Worm (Caenorhabditis elegans) whole organism, L1 larva: ENCODE data around the gene marc-2.

ENCODE experiments used
- aly-2 ChIP-seq: fragments of 150-350 bp; optimal IDR thresholded peaks from 2 replicates; lab custom pipeline; 2014; ENCODE audit warnings: missing biosample characterization, missing genetic modification characterization
- ama-1 ChIP-seq: fragments of 150-350 bp; optimal IDR thresholded peaks from 2 replicates; lab custom pipeline; 2014
- ceh-82 ChIP-seq, 3 experiments: fragments of 150-350 bp in 1 of 3; sonication (generic microtip) in 2 of 3; optimal IDR thresholded peaks; 2 replicates each; lab custom pipeline; 2014 to 2017; ENCODE audit warnings: missing biosample characterization in 3 of 3, missing genetic modification characterization in 3 of 3
- elt-2 ChIP-seq: sonication (generic microtip); optimal IDR thresholded peaks from 2 replicates; lab custom pipeline; 2016; ENCODE audit warnings: missing genetic modification characterization, mild to moderate bottlenecking, inconsistent platforms, missing compliant biosample characterization, missing genetic modification reagents
- elt-3 ChIP-seq, 6 experiments: fragments of 150-350 bp in 1 of 6; sonication (generic microtip); optimal IDR thresholded peaks; 2 replicates each; lab custom pipeline; 2017 to 2018; ENCODE audit warnings: missing biosample characterization in 6 of 6, missing genetic modification characterization in 6 of 6, inconsistent platforms in 1 of 6
- lin-13 ChIP-seq: fragments of 150-350 bp; optimal IDR thresholded peaks from 2 replicates; lab custom pipeline; 2014; ENCODE audit warnings: missing biosample characterization, missing genetic modification reagents, missing genetic modification characterization
- lin-39 ChIP-seq: fragments of 150-350 bp; optimal IDR thresholded peaks from 2 replicates; lab custom pipeline; 2014; ENCODE audit warnings: missing biosample characterization, missing genetic modification reagents, missing genetic modification characterization
- lsy-2 ChIP-seq, 2 experiments: fragments of 150-350 bp; optimal IDR thresholded peaks; 2 replicates each; lab custom pipeline; 2014; ENCODE audit warnings: missing biosample characterization in 2 of 2, missing genetic modification characterization in 2 of 2
- mef-2 ChIP-seq: fragments of 150-350 bp; optimal IDR thresholded peaks from 2 replicates; lab custom pipeline; 2014; ENCODE audit warnings: missing biosample characterization, missing genetic modification characterization
- nhr-71 ChIP-seq: sonication (generic microtip); optimal IDR thresholded peaks from 2 replicates; lab custom pipeline; 2016; ENCODE audit warnings: mild to moderate bottlenecking, missing genetic modification characterization, moderate library complexity, missing compliant biosample characterization
- nhr-77 ChIP-seq: fragments of 150-350 bp; optimal IDR thresholded peaks from 2 replicates; lab custom pipeline; 2014; ENCODE audit warnings: missing biosample characterization, missing genetic modification characterization
- skn-1 ChIP-seq: fragments of 150-350 bp; optimal IDR thresholded peaks from 2 replicates; lab custom pipeline; 2014; ENCODE audit warnings: missing biosample characterization, missing genetic modification characterization
- sox-4 ChIP-seq: sonication (generic microtip); optimal IDR thresholded peaks from 2 replicates; lab custom pipeline; 2016; ENCODE audit warnings: missing genetic modification characterization, missing compliant biosample characterization
- unc-30 ChIP-seq: sonication (generic microtip); optimal IDR thresholded peaks from 2 replicates; lab custom pipeline; 2017; ENCODE audit warnings: missing biosample characterization, missing genetic modification characterization

- TF ChIP-seq nhr-71 (no peak), elt-3 (tag; optimal IDR thresholded peaks at IDR 0.05; lab: Kevin White, UChicago) (no peak), lin-39 (tag; lab: Kevin White, UChicago) (no peak), skn-1 (no peak), mef-2 (no peak), ceh-82 (tag; optimal IDR thresholded peaks at IDR 0.05; lab: Kevin White, UChicago) (no peak), ama-1 (no peak), nhr-77 (tag; lab: Kevin White, UChicago) (no peak), aly-2 (tag; lab: Kevin White, UChicago) (no peak), sox-4 (tag; lab: Kevin White, UChicago) (no peak), unc-30 (tag; lab: Kevin White, UChicago) (no peak), lin-13 (GFP tag; lab: Kevin White, UChicago) (no peak), elt-2 (tag; lab: Kevin White, UChicago) (no peak), lsy-2 (tag; optimal IDR thresholded peaks at IDR 0.05; lab: Kevin White, UChicago) (no peak)
Observed at ce11 chrII:10684954-10685353, 24.2 kb upstream of the marc-2 start.
